Worm (Caenorhabditis elegans): ENCODE results near the gene srx-41.

DNA sequence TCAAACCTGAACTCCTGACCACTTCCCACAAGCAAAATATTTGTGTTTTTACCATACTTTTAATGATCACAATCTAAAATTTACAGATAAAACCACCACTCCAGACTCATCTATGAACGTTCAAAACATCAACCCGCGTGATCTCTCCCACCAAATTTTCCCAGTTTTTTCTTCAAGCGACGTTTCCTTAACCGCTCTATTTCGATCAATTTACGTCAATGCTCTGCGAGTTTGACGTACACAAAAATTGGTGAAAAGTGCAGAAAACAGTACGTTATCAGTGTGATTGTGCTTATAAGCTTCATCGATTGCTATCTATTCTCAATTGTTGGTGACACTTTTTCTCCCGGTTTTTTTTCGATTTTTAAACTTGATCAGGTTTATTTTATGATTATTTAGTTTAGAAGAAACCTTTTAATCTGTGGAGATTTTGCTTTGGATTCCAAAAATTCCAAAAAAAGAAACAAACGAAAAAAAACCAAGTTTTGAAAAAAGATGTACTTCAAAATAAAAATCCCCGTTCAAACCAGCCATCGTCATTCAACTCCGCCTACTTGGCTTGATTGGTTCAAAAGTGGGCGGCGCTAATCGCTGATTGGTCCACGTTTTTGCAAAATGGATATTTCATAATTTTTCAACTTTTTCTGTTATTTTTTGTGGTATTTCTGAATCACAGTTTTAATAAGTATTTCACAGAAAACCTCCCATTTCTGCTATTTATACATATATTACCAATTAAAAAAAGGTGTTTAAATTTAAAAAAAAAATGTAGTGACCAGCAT lies 4.5 kb downstream of the srx-41 start:
- no peak for TF ChIP-seq ama-1 (optimal IDR thresholded peaks at IDR 0.05)
- TF ChIP-seq ama-1 (GFP tag; optimal IDR thresholded peaks at IDR 0.05), result no peak
- TF ChIP-seq unc-62 (GFP tag; optimal IDR thresholded peaks at IDR 0.05), result no peak
- no peak for TF ChIP-seq B0019.2 (GFP tag; conservative IDR thresholded peaks at IDR 0.05)
- no peak for TF ChIP-seq aptf-3 (GFP tag; IDR thresholded peaks at IDR 0.05)
- no peak for TF ChIP-seq C06A6.2 (GFP tag; conservative IDR thresholded peaks at IDR 0.05)

Measured in whole organism, young adult.